Worm (Caenorhabditis elegans): Measurements from ENCODE around the gene Y62H9A.7.
A peak's percentile ranks its signal among the peaks of the same experiment; 100 is the strongest.

Gene Y62H9A.7

ce11 chrX:11910046-11910445 is 24.6 kb upstream of the Y62H9A.7 start, which contains the start of gene Y62H9A.15 (continued):
- TF ChIP-seq zag-1 (tag; optimal IDR thresholded peaks at IDR 0.05) (no peak), egl-27 (tag; optimal IDR thresholded peaks at IDR 0.05) (no peak), nhr-11 (tag; optimal IDR thresholded peaks at IDR 0.05) (no peak), nhr-10 (tag; optimal IDR thresholded peaks at IDR 0.05) (no peak), Y48G9A.11 (GFP tag; IDR thresholded peaks at IDR 0.05) (no peak), arid-1 (GFP tag; conservative IDR thresholded peaks at IDR 0.05) (no peak), hlh-11 (tag; optimal IDR thresholded peaks at IDR 0.05) (peak; percentile 28), nhr-77 (tag; optimal IDR thresholded peaks at IDR 0.05) (no peak), nhr-25 (tag; optimal IDR thresholded peaks at IDR 0.05; ENCODE audit: borderline replicate concordance, insufficient read depth) (no peak), lsy-2 (tag; optimal IDR thresholded peaks at IDR 0.05) (no peak), dve-1 (tag; optimal IDR thresholded peaks at IDR 0.05; ENCODE audit: insufficient read depth) (peak; percentile 18), madf-9 (GFP tag; conservative IDR thresholded peaks at IDR 0.05) (no peak), sdz-12 (GFP tag; optimal IDR thresholded peaks at IDR 0.05) (no peak), ceh-82 (tag; optimal IDR thresholded peaks at IDR 0.05) (no peak), F26F4.8 (GFP tag; conservative IDR thresholded peaks at IDR 0.05) (no peak), nhr-237 (tag; optimal IDR thresholded peaks at IDR 0.05) (no peak)

ce11 chrX:11909168-11909567 is 23.7 kb upstream of the Y62H9A.7 start:
- TF ChIP-seq dmd-6 (GFP tag; IDR thresholded peaks at IDR 0.05) = peak; percentile 67
- 0 out of 2 replicates have a peak, but pooled peaks have one; percentile 29 for TF ChIP-seq lin-1 (GFP tag; IDR thresholded peaks at IDR 0.05)
- no peak for TF ChIP-seq fos-1 (tag; optimal IDR thresholded peaks at IDR 0.05)
- no peak for TF ChIP-seq hlh-11 (tag; optimal IDR thresholded peaks at IDR 0.05)
- no peak for TF ChIP-seq daf-16 (GFP tag; optimal IDR thresholded peaks at IDR 0.05)
- TF ChIP-seq daf-16 (tag; optimal IDR thresholded peaks at IDR 0.05) = peak; percentile 94
- TF ChIP-seq tra-1 (GFP tag; IDR thresholded peaks at IDR 0.05) = peak; percentile 55; the same call in 1 of the 2 replicates
- peak; percentile 61 for TF ChIP-seq nhr-28 (tag; optimal IDR thresholded peaks at IDR 0.05)
- TF ChIP-seq pqm-1 (tag; optimal IDR thresholded peaks at IDR 0.05) = peak; percentile 89
- peak; percentile 62 for TF ChIP-seq dve-1 (tag; optimal IDR thresholded peaks at IDR 0.05; ENCODE audit: insufficient read depth)
- TF ChIP-seq php-3 (GFP tag; IDR thresholded peaks at IDR 0.05) = peak; percentile 90
- peak; percentile 85 for TF ChIP-seq nhr-77 (tag; optimal IDR thresholded peaks at IDR 0.05)
- TF ChIP-seq nhr-237 (tag; optimal IDR thresholded peaks at IDR 0.05) = no peak
- TF ChIP-seq daf-8 (GFP tag; IDR thresholded peaks at IDR 0.05) = no peak
- TF ChIP-seq ceh-44 (GFP tag; IDR thresholded peaks at IDR 0.05) = no peak
- no peak for TF ChIP-seq nhr-48 (tag; optimal IDR thresholded peaks at IDR 0.05)
- no peak for TF ChIP-seq madf-5 (GFP tag; IDR thresholded peaks at IDR 0.05)

- TF ChIP-seq daf-16 (GFP tag; optimal IDR thresholded peaks at IDR 0.05) (no peak), daf-16 (tag; optimal IDR thresholded peaks at IDR 0.05) (peak; percentile 55), set-16 (GFP tag; IDR thresholded peaks at IDR 0.05) (no peak), mep-1 (tag; optimal IDR thresholded peaks at IDR 0.05) (no peak), pqm-1 (tag; optimal IDR thresholded peaks at IDR 0.05) (peak; percentile 16), skn-1 (tag; optimal IDR thresholded peaks at IDR 0.05) (no peak), nhr-77 (tag; optimal IDR thresholded peaks at IDR 0.05) (no peak), F49E8.2 (tag; optimal IDR thresholded peaks at IDR 0.05; ENCODE audit: borderline replicate concordance) (no peak), hmg-1.1 (GFP tag; IDR thresholded peaks at IDR 0.05) (no peak), snpc-1.2 (GFP tag; IDR thresholded peaks at IDR 0.05) (no peak), Y105C5A.15 (GFP tag; IDR thresholded peaks at IDR 0.05) (no peak), nhr-237 (tag; optimal IDR thresholded peaks at IDR 0.05) (no peak), ceh-44 (GFP tag; IDR thresholded peaks at IDR 0.05) (no peak), aha-1 (tag) (peak; percentile 70), gei-8 (GFP tag; optimal IDR thresholded peaks at IDR 0.05) (no peak), ama-1 (optimal IDR thresholded peaks at IDR 0.05) (no peak)
Measured at ce11 chrX:11908226-11908625, 22.7 kb upstream of the Y62H9A.7 start.
